Worm (Caenorhabditis elegans): ENCODE measurements around the gene mett-10.

- no peak for TF ChIP-seq T22C8.4 (GFP tag; IDR thresholded peaks at IDR 0.05)
- no peak for TF ChIP-seq ztf-23 (GFP tag; IDR thresholded peaks at IDR 0.05)
- no peak for TF ChIP-seq ztf-29 (GFP tag; IDR thresholded peaks at IDR 0.05)
- no peak for TF ChIP-seq med-1 (GFP tag; optimal IDR thresholded peaks at IDR 0.05; ENCODE audit: insufficient read depth)
Observed at ce11 chrIII:10134517-10134916, 19.7 kb downstream of the mett-10 start.
